Fruit fly (Drosophila melanogaster): ENCODE data around the gene knk.

Gene knk

DNA sequence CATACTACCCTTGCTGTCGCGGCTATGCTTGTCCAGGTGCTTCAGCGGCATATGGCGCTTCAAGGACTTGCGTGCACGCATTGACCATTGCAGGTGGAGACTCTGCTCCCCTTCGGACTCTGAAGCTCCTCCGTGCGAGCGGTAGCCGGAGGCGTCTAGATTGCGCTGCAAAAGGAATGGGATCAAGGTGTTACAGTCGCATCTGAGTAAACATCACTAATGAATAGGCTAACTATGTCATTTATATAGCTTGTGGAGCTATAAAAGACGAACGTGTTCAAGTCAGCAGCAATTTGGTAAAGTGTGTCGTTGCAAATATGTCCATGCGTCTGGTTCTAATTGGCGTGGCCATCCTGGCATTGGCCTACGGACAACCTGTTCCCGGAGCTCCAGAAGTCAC, 17.3 kb upstream of the knk start, which contains the start of gene CG42759 (continued):
- TF ChIP-seq sr (GFP tag; IDR thresholded peaks at IDR 0.05) (no peak), CG16815 (GFP tag; optimal IDR thresholded peaks at IDR 0.05) (no peak), CG4820 (GFP tag; optimal IDR thresholded peaks at IDR 0.05) (no peak), ham (GFP tag; IDR thresholded peaks at IDR 0.05) (no peak), Ets65A (GFP tag) (peak; percentile 18), ci (GFP tag; IDR thresholded peaks at IDR 0.05) (no peak)

DNA sequence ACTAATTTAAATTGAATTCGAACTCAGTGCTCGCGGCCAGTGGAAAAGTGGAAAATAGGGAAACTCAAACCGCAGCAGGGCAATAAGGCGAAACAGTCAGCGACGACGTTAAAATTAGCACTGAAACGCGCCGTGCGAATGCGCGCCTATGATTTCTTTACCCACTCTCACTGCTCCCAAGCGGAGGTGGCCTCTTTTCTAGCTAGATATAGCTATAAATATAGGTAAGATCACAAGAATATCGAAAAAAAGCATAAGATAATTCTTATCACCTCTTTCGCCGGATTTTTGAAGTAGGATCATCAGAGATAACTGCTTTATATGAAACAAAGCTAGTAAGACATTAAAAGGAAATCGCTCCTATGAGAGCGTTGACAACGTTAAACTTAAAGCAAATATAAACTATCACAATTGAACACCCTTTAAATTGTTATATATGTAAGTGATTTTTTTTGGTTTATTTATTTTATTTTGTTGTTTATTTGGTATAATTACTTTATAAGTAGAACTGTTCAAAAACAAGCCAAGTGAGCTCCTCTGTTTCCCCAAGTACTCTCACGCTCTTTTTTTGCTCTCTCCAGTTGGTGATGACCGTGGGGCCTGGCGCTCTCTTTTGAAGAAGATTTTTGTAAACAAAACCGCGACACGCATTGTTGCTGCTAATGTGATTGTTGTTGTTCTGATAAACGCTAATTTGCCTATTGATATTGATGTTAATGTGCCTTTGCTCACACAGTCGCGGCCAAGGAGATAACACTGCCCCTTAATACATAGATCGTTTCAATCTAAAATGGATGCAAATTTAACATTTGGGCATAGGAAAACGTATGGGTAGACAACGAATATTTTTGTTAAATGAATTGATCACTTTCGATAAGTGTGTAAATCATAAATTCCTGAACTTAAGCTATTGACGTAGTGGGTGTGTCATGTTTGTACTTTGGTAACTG, 14.5 kb upstream of the knk start, which contains the start of gene tws:
Gene tws, minus strand, starts transcription at position 124 of the 950 bp plus-strand sequence.
- TF ChIP-seq CG11695 (GFP tag; IDR thresholded peaks at IDR 0.05) (peak; percentile 80), CG11247 (GFP tag; IDR thresholded peaks at IDR 0.05) (no peak), HLHmδ (GFP tag; optimal IDR thresholded peaks at IDR 0.05) (no peak), CG14441 (GFP tag; IDR thresholded peaks at IDR 0.05) (peak; percentile 72), sima (GFP tag; optimal IDR thresholded peaks at IDR 0.05) (no peak), Doc3 (GFP tag; IDR thresholded peaks at IDR 0.05; ENCODE audit: partially characterized antibody) (no peak), zfh1 (GFP tag; IDR thresholded peaks at IDR 0.05) (peak; percentile 38; the same call in 2 of the 3 replicates), CG4424 (GFP tag; optimal IDR thresholded peaks at IDR 0.05) (peak; percentile 43), HLH4C (GFP tag; IDR thresholded peaks at IDR 0.05; ENCODE audit: partially characterized antibody) (no peak), CG10209 (GFP tag; optimal IDR thresholded peaks at IDR 0.05) (peak; percentile 66), CG4360 (GFP tag; IDR thresholded peaks at IDR 0.05) (peak; percentile 71), ERR (GFP tag; optimal IDR thresholded peaks at IDR 0.05) (no peak), odd (GFP tag; optimal IDR thresholded peaks at IDR 0.05) (peak; percentile 52), CG6175 (GFP tag; IDR thresholded peaks at IDR 0.05) (0 out of 3 replicates have a peak, but pooled peaks have one; percentile 37), Ptx1 (GFP tag; IDR thresholded peaks at IDR 0.05) (peak; percentile 44), HmgD (GFP tag; optimal IDR thresholded peaks at IDR 0.05) (no peak), vnd (GFP tag; IDR thresholded peaks at IDR 0.05; ENCODE audit: partially characterized antibody) (no peak), Taf1 (GFP tag; IDR thresholded peaks at IDR 0.05) (no peak), CG10654 (GFP tag; optimal IDR thresholded peaks at IDR 0.05) (no peak), lab (GFP tag; optimal IDR thresholded peaks at IDR 0.05) (peak; percentile 75), CG34376 (GFP tag; optimal IDR thresholded peaks at IDR 0.05) (peak; percentile 36), tna (GFP tag; IDR thresholded peaks at IDR 0.05; ENCODE audit: partially characterized antibody) (no peak; the same call in 1 of the 2 replicates), CG8089 (GFP tag; optimal IDR thresholded peaks at IDR 0.05) (peak; percentile 37), CG9876 (GFP tag; optimal IDR thresholded peaks at IDR 0.05) (no peak), jumu (GFP tag; optimal IDR thresholded peaks at IDR 0.05) (no peak), wdn (GFP tag; IDR thresholded peaks at IDR 0.05) (peak; percentile 58), ab (GFP tag; optimal IDR thresholded peaks at IDR 0.05) (no peak), CG7928 (GFP tag; optimal IDR thresholded peaks at IDR 0.05) (no peak), prd (optimal IDR thresholded peaks at IDR 0.05) (no peak), prd (GFP tag; IDR thresholded peaks at IDR 0.05) (peak; percentile 33; the same call in 1 of the 3 replicates), Ada2b (GFP tag; IDR thresholded peaks at IDR 0.05) (peak; percentile 58), sc (optimal IDR thresholded peaks at IDR 0.05) (no peak), sc (GFP tag; optimal IDR thresholded peaks at IDR 0.05) (no peak), CG7357 (GFP tag; IDR thresholded peaks at IDR 0.05) (0 out of 3 replicates have a peak, but pooled peaks have one; percentile 35), CG14014 (GFP tag; IDR thresholded peaks at IDR 0.05) (peak; percentile 78), Camta (GFP tag; optimal IDR thresholded peaks at IDR 0.05) (no peak), MESR4 (GFP tag; optimal IDR thresholded peaks at IDR 0.05) (peak; percentile 14), CG33557 (GFP tag; optimal IDR thresholded peaks at IDR 0.05) (no peak), ham (GFP tag; IDR thresholded peaks at IDR 0.05) (no peak), CG14710 (tag; optimal IDR thresholded peaks at IDR 0.05) (peak; percentile 0), CG15011 (GFP tag; optimal IDR thresholded peaks at IDR 0.05) (peak; percentile 14), CG10979 (tag; optimal IDR thresholded peaks at IDR 0.05) (peak; percentile 29), scrt (GFP tag; optimal IDR thresholded peaks at IDR 0.05) (peak; percentile 30)

All from whole organism, embryonic.